Fruit fly (Drosophila melanogaster): ENCODE data around the gene CG14545.

The CG14545 gene

dm6 chr3R:25830814-25831213, 20.3 kb downstream of the CG14545 start, which contains the start of gene Mst57Db:
Gene Mst57Db (minus strand): TSS chr3R:25830914.
- TF ChIP-seq Hr96 (GFP tag; optimal IDR thresholded peaks at IDR 0.05) = no peak
- TF ChIP-seq toe (GFP tag; optimal IDR thresholded peaks at IDR 0.05) = no peak
- no peak for TF ChIP-seq cic (GFP tag; optimal IDR thresholded peaks at IDR 0.05)
- no peak for TF ChIP-seq CG11617 (GFP tag; optimal IDR thresholded peaks at IDR 0.05)
- no peak for TF ChIP-seq CG14711 (tag; optimal IDR thresholded peaks at IDR 0.05)
- TF ChIP-seq CG7045 (GFP tag; optimal IDR thresholded peaks at IDR 0.05) = no peak
- no peak for TF ChIP-seq CG7101 (tag; optimal IDR thresholded peaks at IDR 0.05)
- TF ChIP-seq tj (GFP tag; optimal IDR thresholded peaks at IDR 0.05) = no peak
- TF ChIP-seq ovo (GFP tag; optimal IDR thresholded peaks at IDR 0.05) = no peak
- no peak for TF ChIP-seq Crg-1 (GFP tag; optimal IDR thresholded peaks at IDR 0.05)
- TF ChIP-seq CG1620 (GFP tag; optimal IDR thresholded peaks at IDR 0.05) = no peak
- no peak for TF ChIP-seq Mnt (GFP tag; optimal IDR thresholded peaks at IDR 0.05)
- no peak for TF ChIP-seq CG12768 (GFP tag; optimal IDR thresholded peaks at IDR 0.05)

- TF ChIP-seq CG7045 (GFP tag; optimal IDR thresholded peaks at IDR 0.05) = no peak
- no peak for TF ChIP-seq CG33017 (tag; optimal IDR thresholded peaks at IDR 0.05)
- TF ChIP-seq CG12768 (GFP tag; optimal IDR thresholded peaks at IDR 0.05) = no peak
- TF ChIP-seq pad (GFP tag; optimal IDR thresholded peaks at IDR 0.05) = no peak
- no peak for TF ChIP-seq CG1620 (GFP tag; optimal IDR thresholded peaks at IDR 0.05)
- no peak for TF ChIP-seq bab1 (GFP tag; optimal IDR thresholded peaks at IDR 0.05)
- no peak for TF ChIP-seq toe (GFP tag; optimal IDR thresholded peaks at IDR 0.05)
Measured at dm6 chr3R:25830128-25830527, 21.0 kb downstream of the CG14545 start, which contains the start of gene Sfp96F. Gene Sfp96F (minus strand): TSS chr3R:25830228.

DNA sequence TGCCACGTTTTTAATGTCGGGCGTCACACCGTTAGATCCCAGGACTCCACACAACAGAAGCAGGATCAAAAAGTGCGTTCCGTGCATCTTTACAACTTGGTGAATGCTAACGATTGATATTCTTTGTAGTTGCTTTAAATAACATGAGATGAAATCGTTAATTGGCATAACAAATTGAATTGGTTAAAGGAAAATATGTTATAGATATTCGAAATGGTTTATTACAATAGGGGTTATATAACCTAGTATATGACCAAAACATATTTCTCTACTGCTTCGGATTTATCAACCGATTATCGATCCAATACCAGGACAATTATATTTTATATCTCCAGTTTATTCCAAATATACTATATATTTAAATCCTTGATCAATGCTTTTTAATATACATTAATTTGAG, 21.5 kb downstream of the CG14545 start, which contains the start of gene Mst57Dc:
Gene Mst57Dc (minus strand): TSS at position 101 of the 400 bp plus-strand sequence.
- no peak for TF ChIP-seq bab1 (GFP tag; optimal IDR thresholded peaks at IDR 0.05)
- TF ChIP-seq Hr96 (GFP tag; optimal IDR thresholded peaks at IDR 0.05) = no peak
- TF ChIP-seq tj (GFP tag; optimal IDR thresholded peaks at IDR 0.05) = no peak
- TF ChIP-seq Mnt (GFP tag; optimal IDR thresholded peaks at IDR 0.05) = no peak

dm6 chr3R:25815179-25815578, 35.9 kb downstream of the CG14545 start, which contains the start of gene CG14354:
Gene CG14354 (plus strand): TSS chr3R:25815479.
- TF ChIP-seq CG1620 (GFP tag; optimal IDR thresholded peaks at IDR 0.05) (no peak), CG12768 (GFP tag; optimal IDR thresholded peaks at IDR 0.05) (no peak), tj (GFP tag; optimal IDR thresholded peaks at IDR 0.05) (no peak), pad (GFP tag; optimal IDR thresholded peaks at IDR 0.05) (no peak)

DNA sequence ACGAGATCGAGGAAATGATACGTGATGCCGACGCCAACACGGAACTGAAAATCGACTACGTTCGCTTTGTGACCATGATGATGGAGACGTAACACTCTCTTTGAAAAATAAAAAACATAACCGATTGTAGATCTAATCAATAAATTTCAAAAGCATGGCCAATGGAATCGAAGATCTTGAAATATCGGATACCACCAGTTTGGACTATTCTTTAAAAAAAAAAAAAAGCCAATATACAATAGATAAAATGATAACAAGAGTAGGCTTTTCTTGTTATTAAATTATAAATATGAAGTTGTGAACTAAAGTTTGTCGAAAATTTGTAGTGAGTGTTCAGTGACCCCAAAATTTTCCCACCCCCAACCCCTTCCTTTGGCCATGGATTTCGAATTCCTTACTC, 39.5 kb downstream of the CG14545 start, which contains the start of the genes Acam and CG17770:
Gene Acam (plus strand): TSS at position 301 of the 400 bp plus-strand sequence.
Gene CG17770 (plus strand): TSS at position 301 of the 400 bp plus-strand sequence.
- TF ChIP-seq Mnt (GFP tag; optimal IDR thresholded peaks at IDR 0.05) (no peak), toe (GFP tag; optimal IDR thresholded peaks at IDR 0.05) (no peak), cic (GFP tag; optimal IDR thresholded peaks at IDR 0.05) (no peak), ovo (GFP tag; optimal IDR thresholded peaks at IDR 0.05) (no peak), CG11617 (GFP tag; optimal IDR thresholded peaks at IDR 0.05) (no peak), CG7101 (tag; optimal IDR thresholded peaks at IDR 0.05) (no peak), Hr96 (GFP tag; optimal IDR thresholded peaks at IDR 0.05) (no peak), tj (GFP tag; optimal IDR thresholded peaks at IDR 0.05) (no peak), Clk (GFP tag; optimal IDR thresholded peaks at IDR 0.05) (no peak)

DNA sequence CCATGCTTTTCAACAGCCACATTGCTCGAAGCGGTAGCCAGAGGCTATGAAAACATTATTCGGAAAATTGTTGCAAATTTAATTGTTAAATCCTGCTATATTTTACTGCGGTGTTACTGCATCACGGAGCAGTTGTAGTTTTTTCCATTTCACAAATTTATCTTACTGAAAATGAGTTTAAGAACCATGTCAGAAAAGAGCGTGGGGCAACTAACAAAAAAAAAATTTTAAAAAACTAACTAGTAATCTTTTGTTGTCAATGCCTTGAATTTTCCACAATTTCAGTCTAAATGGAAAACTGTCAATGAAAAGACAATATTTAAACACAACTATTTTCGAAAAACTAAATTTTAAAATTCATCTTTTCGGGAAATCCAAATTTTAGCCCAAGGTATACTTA, 40.3 kb downstream of the CG14545 start, which contains the start of gene CG5024:
Gene CG5024 (plus strand): TSS at position 301 of the 400 bp plus-strand sequence.
- no peak for TF ChIP-seq Mnt (GFP tag; optimal IDR thresholded peaks at IDR 0.05)
- no peak for TF ChIP-seq cic (GFP tag; optimal IDR thresholded peaks at IDR 0.05)
- no peak for TF ChIP-seq CG7101 (tag; optimal IDR thresholded peaks at IDR 0.05)
- no peak for TF ChIP-seq CG11617 (GFP tag; optimal IDR thresholded peaks at IDR 0.05)
- TF ChIP-seq kay (GFP tag; ENCODE audit: borderline replicate concordance) = no peak
- no peak for TF ChIP-seq ovo (GFP tag; optimal IDR thresholded peaks at IDR 0.05)
- TF ChIP-seq CG33017 (tag; optimal IDR thresholded peaks at IDR 0.05) = no peak
- no peak for TF ChIP-seq CG14711 (tag; optimal IDR thresholded peaks at IDR 0.05)

dm6 chr3R:25806145-25806544, 44.9 kb downstream of the CG14545 start, which contains the start of gene BG642167:
Gene BG642167 (plus strand): TSS chr3R:25806445.
- no peak for TF ChIP-seq CG14711 (tag; optimal IDR thresholded peaks at IDR 0.05)
- no peak for TF ChIP-seq pad (GFP tag; optimal IDR thresholded peaks at IDR 0.05)
- TF ChIP-seq Crg-1 (GFP tag; optimal IDR thresholded peaks at IDR 0.05) = no peak
- TF ChIP-seq toe (GFP tag; optimal IDR thresholded peaks at IDR 0.05) = no peak

Data from whole organism, adult.